Fruit fly (Drosophila melanogaster) whole organism, prepupa: Measurements from ENCODE around the gene CG42557.

Experiments
- Blimp-1 ChIP-seq: fragments of 200-800 bp; sonication (Bioruptor generic); optimal IDR thresholded peaks from 3 replicates; lab custom pipeline; 2017; ENCODE audit warnings: missing biosample characterization, missing genetic modification characterization, mild to moderate bottlenecking, moderate library complexity, missing genetic modification reagents
- CG10631 ChIP-seq: fragments of 200-800 bp; sonication (Bioruptor generic); optimal IDR thresholded peaks from 2 replicates; lab custom pipeline; 2016; ENCODE audit warnings: missing biosample characterization, missing genetic modification characterization
- CG10669 ChIP-seq: fragments of 200-800 bp; sonication (Bioruptor generic); optimal IDR thresholded peaks from 3 replicates; lab custom pipeline; 2018; ENCODE audit warnings: missing biosample characterization, mild to moderate bottlenecking, missing genetic modification characterization, moderate library complexity
- CG11294 ChIP-seq: fragments of 200-800 bp; sonication (Bioruptor generic); IDR thresholded peaks from 2 replicates; pipeline ENCODE4 v1.3.6; 2022; ENCODE audit warnings: missing biosample characterization, missing genetic modification characterization
- CG11762 ChIP-seq: fragments of 200-800 bp; sonication (Bioruptor generic); optimal IDR thresholded peaks from 3 replicates; lab custom pipeline; 2016; ENCODE audit warnings: missing biosample characterization, missing genetic modification characterization; ENCODE audit not compliant: insufficient read depth
- CG15336 ChIP-seq: fragments of 200-800 bp; sonication (Bioruptor generic); IDR thresholded peaks from 2 replicates; pipeline ENCODE4 v1.3.6; 2022; ENCODE audit warnings: missing biosample characterization, missing genetic modification characterization
- CG16779 ChIP-seq: fragments of 200-800 bp; sonication (Bioruptor generic); optimal IDR thresholded peaks from 3 replicates; lab custom pipeline; 2017; ENCODE audit warnings: missing biosample characterization, mild to moderate bottlenecking, missing genetic modification characterization
- CG31627 ChIP-seq: fragments of 200-800 bp; sonication (Bioruptor generic); optimal IDR thresholded peaks from 3 replicates; lab custom pipeline; 2016; ENCODE audit warnings: missing biosample characterization, missing genetic modification characterization
- CG32006 ChIP-seq: fragments of 200-800 bp; sonication (Bioruptor generic); optimal IDR thresholded peaks from 3 replicates; lab custom pipeline; 2017; ENCODE audit warnings: missing biosample characterization, mild to moderate bottlenecking, missing genetic modification characterization
- CG3919 ChIP-seq: fragments of 200-800 bp; sonication (Bioruptor generic); optimal IDR thresholded peaks from 3 replicates; lab custom pipeline; 2016; ENCODE audit warnings: missing biosample characterization, missing genetic modification characterization
- CG6163 ChIP-seq: fragments of 200-800 bp; sonication (Bioruptor generic); IDR thresholded peaks from 3 replicates; pipeline ENCODE4 v1.3.6; 2022; ENCODE audit warnings: missing biosample characterization, missing genetic modification characterization
- CG6276 ChIP-seq: fragments of 200-800 bp; sonication (Bioruptor generic); optimal IDR thresholded peaks from 2 replicates; lab custom pipeline; 2017; ENCODE audit warnings: missing biosample characterization, mild to moderate bottlenecking, missing genetic modification characterization
- CG6792 ChIP-seq: fragments of 200-800 bp; sonication (Bioruptor generic); optimal IDR thresholded peaks from 3 replicates; lab custom pipeline; 2016; ENCODE audit warnings: missing biosample characterization, missing genetic modification characterization
- CG6808 ChIP-seq: fragments of 200-800 bp; sonication (Bioruptor generic); optimal IDR thresholded peaks from 3 replicates; lab custom pipeline; 2017; ENCODE audit warnings: missing biosample characterization, missing genetic modification characterization, mild to moderate bottlenecking, moderate library complexity, missing genetic modification reagents
- CG6854 ChIP-seq: fragments of 200-800 bp; sonication (Bioruptor generic); optimal IDR thresholded peaks from 2 replicates; lab custom pipeline; 2017; ENCODE audit warnings: missing biosample characterization, mild to moderate bottlenecking, missing genetic modification characterization
- CG8119 ChIP-seq: fragments of 200-800 bp; sonication (Bioruptor generic); IDR thresholded peaks from 3 replicates; pipeline ENCODE4 v1.3.6; 2022; ENCODE audit warnings: missing biosample characterization, missing genetic modification characterization
- CG8319 ChIP-seq: fragments of 200-800 bp; sonication (Bioruptor generic); optimal IDR thresholded peaks from 3 replicates; lab custom pipeline; 2016; ENCODE audit warnings: missing biosample characterization, missing genetic modification characterization
- CG8632 ChIP-seq: fragments of 200-800 bp; sonication (Bioruptor generic); optimal IDR thresholded peaks from 3 replicates; lab custom pipeline; 2016; ENCODE audit warnings: missing biosample characterization, missing genetic modification characterization
- Eip75B ChIP-seq: fragments of 200-800 bp; sonication (Bioruptor generic); optimal IDR thresholded peaks from 3 replicates; lab custom pipeline; 2016; ENCODE audit warnings: missing biosample characterization, missing genetic modification characterization
- Eip78C ChIP-seq: fragments of 200-800 bp; sonication (Bioruptor generic); peaks from one replicate; lab custom pipeline; 2016; ENCODE audit warnings: missing biosample characterization, missing genetic modification characterization
- Ets21C ChIP-seq: fragments of 200-800 bp; sonication (Bioruptor generic); optimal IDR thresholded peaks from 3 replicates; lab custom pipeline; 2016; ENCODE audit warnings: missing biosample characterization, missing genetic modification characterization
- Ets96B ChIP-seq: fragments of 200-800 bp; optimal IDR thresholded peaks from 2 replicates; lab custom pipeline; 2019; ENCODE audit warnings: missing biosample characterization, mild to moderate bottlenecking, missing genetic modification characterization, moderate library complexity
- Gug ChIP-seq: fragments of 200-800 bp; sonication (Bioruptor generic); IDR thresholded peaks from 2 replicates; pipeline ENCODE4 v1.3.6; 2022; ENCODE audit warnings: missing biosample characterization, missing genetic modification characterization
- Hr38 ChIP-seq: sonication (Bioruptor generic); optimal IDR thresholded peaks from 2 replicates; lab custom pipeline; 2016; ENCODE audit warnings: missing biosample characterization, missing genetic modification characterization
- Hr39 ChIP-seq: fragments of 200-800 bp; sonication (Bioruptor generic); optimal IDR thresholded peaks from 2 replicates; lab custom pipeline; 2016; ENCODE audit warnings: missing biosample characterization, missing genetic modification characterization
- Hr4 ChIP-seq: fragments of 200-800 bp; sonication (Bioruptor generic); optimal IDR thresholded peaks from 3 replicates; lab custom pipeline; 2016; ENCODE audit warnings: missing biosample characterization, missing genetic modification characterization
- Lpt ChIP-seq: fragments of 200-800 bp; sonication (Bioruptor generic); optimal IDR thresholded peaks from 3 replicates; lab custom pipeline; 2016; ENCODE audit warnings: missing biosample characterization, missing genetic modification characterization
- Met ChIP-seq: fragments of 200-800 bp; sonication (Bioruptor generic); optimal IDR thresholded peaks from 3 replicates; lab custom pipeline; 2016; ENCODE audit warnings: missing biosample characterization, missing genetic modification characterization
- OdsH ChIP-seq: fragments of 200-800 bp; sonication (Bioruptor generic); optimal IDR thresholded peaks from 3 replicates; lab custom pipeline; 2016; ENCODE audit warnings: missing biosample characterization, missing genetic modification characterization
- Smox ChIP-seq: fragments of 200-800 bp; sonication (Bioruptor generic); optimal IDR thresholded peaks from 3 replicates; lab custom pipeline; 2016; ENCODE audit warnings: missing biosample characterization, missing genetic modification characterization
- Sox102F ChIP-seq: fragments of 200-800 bp; sonication (Bioruptor generic); optimal IDR thresholded peaks from 2 replicates; lab custom pipeline; 2016; ENCODE audit warnings: missing biosample characterization, mild to moderate bottlenecking, missing genetic modification characterization
- Sox15 ChIP-seq: fragments of 200-800 bp; sonication (Bioruptor generic); optimal IDR thresholded peaks from 3 replicates; lab custom pipeline; 2016; ENCODE audit warnings: missing biosample characterization, missing genetic modification characterization
- achi ChIP-seq: fragments of 200-800 bp; sonication (Bioruptor generic); optimal IDR thresholded peaks from 3 replicates; lab custom pipeline; 2016; ENCODE audit warnings: missing biosample characterization, missing genetic modification characterization
- acj6 ChIP-seq: fragments of 200-800 bp; sonication (Bioruptor generic); optimal IDR thresholded peaks from 3 replicates; lab custom pipeline; 2016; ENCODE audit warnings: missing biosample characterization, missing genetic modification characterization
- dac ChIP-seq: fragments of 200-800 bp; sonication (Bioruptor generic); optimal IDR thresholded peaks from 2 replicates; lab custom pipeline; 2017; ENCODE audit warnings: missing biosample characterization, mild to moderate bottlenecking, missing genetic modification characterization
- dsx ChIP-seq: fragments of 200-800 bp; optimal IDR thresholded peaks from 3 replicates; lab custom pipeline; 2019; ENCODE audit warnings: missing biosample characterization, mild to moderate bottlenecking, missing genetic modification characterization, moderate library complexity; ENCODE audit not compliant: poor library complexity, severe bottlenecking
- eg ChIP-seq: fragments of 200-800 bp; sonication (Bioruptor generic); IDR thresholded peaks from 3 replicates; pipeline ENCODE4 v1.3.6; 2022; ENCODE audit warnings: missing biosample characterization, missing genetic modification characterization
- esn ChIP-seq: fragments of 200-800 bp; sonication (Bioruptor generic); optimal IDR thresholded peaks from 2 replicates; lab custom pipeline; 2016; ENCODE audit warnings: missing biosample characterization, mild to moderate bottlenecking, missing genetic modification characterization, moderate library complexity
- fd59A ChIP-seq: fragments of 200-800 bp; sonication (Bioruptor generic); optimal IDR thresholded peaks from 2 replicates; lab custom pipeline; 2017; ENCODE audit warnings: missing biosample characterization, mild to moderate bottlenecking, missing genetic modification characterization, missing genetic modification reagents
- fd85E ChIP-seq: fragments of 200-800 bp; sonication (Bioruptor generic); optimal IDR thresholded peaks from 3 replicates; lab custom pipeline; 2016; ENCODE audit warnings: missing biosample characterization, missing genetic modification characterization
- lz ChIP-seq: fragments of 200-800 bp; sonication (Bioruptor generic); optimal IDR thresholded peaks from 3 replicates; lab custom pipeline; 2016; ENCODE audit warnings: missing biosample characterization, missing genetic modification characterization
- net ChIP-seq: fragments of 200-800 bp; sonication (Bioruptor generic); optimal IDR thresholded peaks from 3 replicates; lab custom pipeline; 2016; ENCODE audit warnings: missing biosample characterization, missing genetic modification characterization
- pdm3 ChIP-seq: fragments of 200-800 bp; sonication (Bioruptor generic); optimal IDR thresholded peaks from 3 replicates; lab custom pipeline; 2016; ENCODE audit warnings: missing biosample characterization, missing genetic modification characterization
- salr ChIP-seq, 2 experiments: fragments of 200-800 bp; sonication (Bioruptor generic); optimal IDR thresholded peaks; 3 replicates each; lab custom pipeline; 2016 to 2018; ENCODE audit warnings: missing biosample characterization in 2 of 2, missing genetic modification characterization in 2 of 2, mild to moderate bottlenecking in 1 of 2
- spab ChIP-seq: fragments of 200-800 bp; sonication (Bioruptor generic); optimal IDR thresholded peaks from 2 replicates; lab custom pipeline; 2017; ENCODE audit warnings: missing biosample characterization, mild to moderate bottlenecking, missing genetic modification characterization, missing genetic modification reagents
- ss ChIP-seq, 2 experiments: fragments of 200-800 bp; sonication (Bioruptor generic); optimal IDR thresholded peaks; 2 replicates in 1 of 2; 3 replicates in 1 of 2; lab custom pipeline; 2017 to 2018; ENCODE audit warnings: mild to moderate bottlenecking in 2 of 2, missing biosample characterization in 2 of 2, missing genetic modification characterization in 2 of 2, moderate library complexity in 1 of 2
- svp ChIP-seq: fragments of 200-800 bp; sonication (Bioruptor generic); peaks from one replicate; lab custom pipeline; 2016; ENCODE audit warnings: missing biosample characterization, missing genetic modification characterization
- vri ChIP-seq: fragments of 200-800 bp; sonication (Bioruptor generic); optimal IDR thresholded peaks from 3 replicates; lab custom pipeline; 2016; ENCODE audit warnings: missing biosample characterization, mild to moderate bottlenecking, missing genetic modification characterization

The CG42557 gene

dm6 chr3R:29981479-29981878 lies 48.4 kb downstream of the CG42557 start (continued):
- TF ChIP-seq Smox (GFP tag; lab: Kevin White, UChicago) (peak; percentile 14), CG16779 (tag; lab: Kevin White, UChicago) (no peak), CG8319 (no peak), Hr38 (GFP tag; lab: Kevin White, UChicago) (no peak), Ets21C (GFP tag; lab: Kevin White, UChicago) (peak; percentile 34), eg (GFP tag; lab: Robert Waterston, UW) (peak; percentile 21; the same call in 1 of the 3 replicates), esn (GFP tag; lab: Kevin White, UChicago) (peak; percentile 49), CG31627 (GFP tag; lab: Kevin White, UChicago) (peak; percentile 7), CG10669 (no peak), svp (GFP tag; lab: Kevin White, UChicago) (peak; percentile 79), CG6808 (GFP tag; lab: Kevin White, UChicago) (no peak), fd59A (GFP tag; lab: Kevin White, UChicago) (no peak), Gug (GFP tag; lab: Robert Waterston, UW) (peak; percentile 24; the same call in 1 of the 2 replicates), CG3919 (peak; percentile 32), Ets96B (tag; lab: Kevin White, UChicago) (no peak), Eip78C (GFP tag; lab: Kevin White, UChicago) (peak; percentile 77), dsx (no peak), spab (no peak), OdsH (peak; percentile 59), Eip75B (GFP tag; lab: Kevin White, UChicago) (peak; percentile 11), acj6 (GFP tag; lab: Kevin White, UChicago) (peak; percentile 34), Sox102F (GFP tag; lab: Kevin White, UChicago) (peak; percentile 49), CG6854 (no peak), pdm3 (GFP tag; lab: Kevin White, UChicago) (peak; percentile 22), Hr4 (GFP tag; lab: Kevin White, UChicago) (peak; percentile 20), CG11762 (GFP tag; lab: Kevin White, UChicago) (peak; percentile 33), vri (GFP tag; lab: Kevin White, UChicago) (no peak), dac (GFP tag; lab: Kevin White, UChicago) (no peak), Sox15 (GFP tag; lab: Kevin White, UChicago) (no peak)
- TF ChIP-seq, all 60 proteins: peak for 33

dm6 chr3R:29982027-29982426 lies 48.9 kb downstream of the CG42557 start:
- TF ChIP-seq pdm3 (GFP tag; lab: Kevin White, UChicago) (peak; percentile 10), CG8632 (GFP tag; lab: Kevin White, UChicago) (no peak), CG3919 (peak; percentile 30), achi (GFP tag; lab: Kevin White, UChicago) (peak; percentile 46), Gug (GFP tag; lab: Robert Waterston, UW) (peak; percentile 62), Smox (GFP tag; lab: Kevin White, UChicago) (no peak), vri (GFP tag; lab: Kevin White, UChicago) (no peak), Sox15 (GFP tag; lab: Kevin White, UChicago) (no peak), lz (GFP tag; lab: Kevin White, UChicago) (no peak), dac (GFP tag; lab: Kevin White, UChicago) (peak; percentile 73), Met (GFP tag; lab: Kevin White, UChicago) (peak; percentile 6), CG10631 (GFP tag; lab: Kevin White, UChicago) (peak; percentile 24), dsx (no peak), CG6792 (GFP tag; lab: Kevin White, UChicago) (no peak), CG11762 (GFP tag; lab: Kevin White, UChicago) (no peak), ss (GFP tag; optimal IDR thresholded peaks at IDR 0.05; lab: Kevin White, UChicago) (no peak), CG11294 (GFP tag; lab: Robert Waterston, UW) (peak; percentile 67), CG8319 (no peak), fd85E (GFP tag; lab: Kevin White, UChicago) (no peak), salr (GFP tag; optimal IDR thresholded peaks at IDR 0.05; lab: Kevin White, UChicago) (peak in 1 of 2 experiments; percentile 41), OdsH (peak; percentile 37), CG6163 (GFP tag; lab: Robert Waterston, UW) (peak; percentile 84), Lpt (GFP tag; lab: Kevin White, UChicago) (peak; percentile 39), Blimp-1 (GFP tag; lab: Kevin White, UChicago) (no peak), net (no peak), Ets21C (GFP tag; lab: Kevin White, UChicago) (no peak), acj6 (GFP tag; lab: Kevin White, UChicago) (peak; percentile 44), CG15336 (peak; percentile 87), CG32006 (GFP tag; lab: Kevin White, UChicago) (peak; percentile 84), Eip78C (GFP tag; lab: Kevin White, UChicago) (peak; percentile 60), CG6808 (GFP tag; lab: Kevin White, UChicago) (no peak), Hr38 (GFP tag; lab: Kevin White, UChicago) (no peak), Hr39 (peak; percentile 24), CG6276 (GFP tag; lab: Kevin White, UChicago) (peak; percentile 2), Hr4 (GFP tag; lab: Kevin White, UChicago) (peak; percentile 89), CG8119 (peak; percentile 83)
